1 fruit fly cellular context compared by ENCODE assay signal in the genomic region with DNA sequence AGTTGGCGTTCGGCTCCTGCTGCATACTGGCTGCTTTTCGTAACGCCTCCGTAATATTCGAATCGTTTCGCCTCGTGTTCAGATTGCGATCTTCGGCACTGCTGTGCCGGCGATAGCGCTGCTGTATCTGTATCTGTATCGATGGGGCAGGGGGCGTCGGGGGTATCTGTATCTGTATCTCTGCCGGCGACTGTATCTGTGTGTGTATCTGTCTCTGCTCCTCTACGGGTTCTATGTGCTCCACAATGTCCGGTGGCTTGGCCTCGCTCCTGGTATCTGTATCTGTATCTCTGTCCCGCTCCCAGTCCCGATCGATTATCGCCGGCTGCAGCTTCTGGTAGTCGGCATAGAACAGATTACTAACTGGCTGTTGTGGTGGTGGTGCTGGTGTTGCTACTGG.
TF ChIP-seq lines count a peak whose summit lies in the region.

No protein-coding gene starts in this region.

TF ChIP-seq in whole organism, embryonic, 481 proteins besides CTCF, POLR2A, EP300 and RAD21 (continued from another document):
- TF ChIP-seq btn (GFP tag; optimal IDR thresholded peaks at IDR 0.05; lab: Kevin White, UChicago), result no peak
- no peak for TF ChIP-seq vvl (GFP tag; IDR thresholded peaks at IDR 0.05; lab: Robert Waterston, UW)
- no peak for TF ChIP-seq Stat92E (GFP tag; optimal IDR thresholded peaks at IDR 0.05; lab: Kevin White, UChicago)
- TF ChIP-seq Lim3 (GFP tag; IDR thresholded peaks at IDR 0.05; lab: Robert Waterston, UW), result no peak
- no peak for TF ChIP-seq CG6254 (GFP tag; optimal IDR thresholded peaks at IDR 0.05; lab: Kevin White, UChicago)
- no peak for TF ChIP-seq CG14965 (GFP tag; optimal IDR thresholded peaks at IDR 0.05; lab: Kevin White, UChicago; ENCODE audit: borderline replicate concordance)
- TF ChIP-seq tgo (GFP tag; IDR thresholded peaks at IDR 0.05; lab: Robert Waterston, UW), result no peak
- TF ChIP-seq CG7556 (GFP tag; optimal IDR thresholded peaks at IDR 0.05; lab: Kevin White, UChicago), result no peak
- peak; percentile 74 for TF ChIP-seq cwo (GFP tag; optimal IDR thresholded peaks at IDR 0.05; lab: Kevin White, UChicago)
- 0 out of 3 replicates have a peak, but pooled peaks have one; percentile 40 for TF ChIP-seq Dbx (GFP tag; IDR thresholded peaks at IDR 0.05; lab: Robert Waterston, UW)
- no peak for TF ChIP-seq sima (GFP tag; optimal IDR thresholded peaks at IDR 0.05; lab: Kevin White, UChicago)
- TF ChIP-seq Hand (GFP tag; optimal IDR thresholded peaks at IDR 0.05; lab: Kevin White, UChicago), result no peak
- TF ChIP-seq sob (GFP tag; IDR thresholded peaks at IDR 0.05; lab: Robert Waterston, UW), result no peak
- TF ChIP-seq gsb-n (tag; optimal IDR thresholded peaks at IDR 0.05; lab: Kevin White, UChicago), result no peak
- TF ChIP-seq p53 (GFP tag; optimal IDR thresholded peaks at IDR 0.05; lab: Kevin White, UChicago), result no peak
- no peak for TF ChIP-seq az2 (GFP tag; optimal IDR thresholded peaks at IDR 0.05; lab: Kevin White, UChicago)
- TF ChIP-seq ken (GFP tag; IDR thresholded peaks at IDR 0.05; lab: Robert Waterston, UW), result no peak
- TF ChIP-seq sr (GFP tag; IDR thresholded peaks at IDR 0.05; lab: Robert Waterston, UW), result peak; percentile 42; the same call in 1 of the 3 replicates
- no peak for TF ChIP-seq CG18262 (tag; optimal IDR thresholded peaks at IDR 0.05; lab: Kevin White, UChicago)
- peak; percentile 63 for TF ChIP-seq cg (GFP tag; optimal IDR thresholded peaks at IDR 0.05; lab: Kevin White, UChicago)
- TF ChIP-seq CG17802 (tag; optimal IDR thresholded peaks at IDR 0.05; lab: Kevin White, UChicago), result no peak
- TF ChIP-seq slbo (GFP tag; IDR thresholded peaks at IDR 0.05; lab: Robert Waterston, UW), result no peak
- no peak for TF ChIP-seq Mrtf (GFP tag; IDR thresholded peaks at IDR 0.05; lab: Robert Waterston, UW)
- no peak for TF ChIP-seq CG7372 (GFP tag; IDR thresholded peaks at IDR 0.05; lab: Robert Waterston, UW)
- TF ChIP-seq CG8290 (GFP tag; optimal IDR thresholded peaks at IDR 0.05; lab: Kevin White, UChicago), result no peak
- TF ChIP-seq CG8290 (tag; optimal IDR thresholded peaks at IDR 0.05; lab: Kevin White, UChicago), result peak in 1 of 2 experiments; percentile 29
- TF ChIP-seq CG6689 (GFP tag; IDR thresholded peaks at IDR 0.05; lab: Robert Waterston, UW), result no peak
- TF ChIP-seq CG32532 (GFP tag; IDR thresholded peaks at IDR 0.05; lab: Robert Waterston, UW), result no peak
- TF ChIP-seq en (GFP tag; optimal IDR thresholded peaks at IDR 0.05; lab: Kevin White, UChicago), result no peak
- no peak for TF ChIP-seq CG15479 (GFP tag; optimal IDR thresholded peaks at IDR 0.05; lab: Kevin White, UChicago)
- TF ChIP-seq CG10267 (tag; optimal IDR thresholded peaks at IDR 0.05; lab: Kevin White, UChicago), result no peak
- TF ChIP-seq crc (GFP tag; optimal IDR thresholded peaks at IDR 0.05; lab: Kevin White, UChicago), result no peak
- peak; percentile 39 for TF ChIP-seq mirr (GFP tag; optimal IDR thresholded peaks at IDR 0.05; lab: Kevin White, UChicago)
- TF ChIP-seq CG4404 (GFP tag; IDR thresholded peaks at IDR 0.05; lab: Robert Waterston, UW), result no peak
- no peak for TF ChIP-seq pzg (GFP tag; optimal IDR thresholded peaks at IDR 0.05; lab: Kevin White, UChicago)
- TF ChIP-seq Dp (GFP tag; optimal IDR thresholded peaks at IDR 0.05; lab: Kevin White, UChicago), result no peak
- TF ChIP-seq run (tag; optimal IDR thresholded peaks at IDR 0.05; lab: Kevin White, UChicago), result no peak
- no peak for TF ChIP-seq corto (GFP tag; optimal IDR thresholded peaks at IDR 0.05; lab: Kevin White, UChicago)
- TF ChIP-seq CG30020 (tag; optimal IDR thresholded peaks at IDR 0.05; lab: Kevin White, UChicago), result no peak
- no peak for TF ChIP-seq klu (GFP tag; IDR thresholded peaks at IDR 0.05; lab: Robert Waterston, UW)
- TF ChIP-seq CG9817 (tag; optimal IDR thresholded peaks at IDR 0.05; lab: Kevin White, UChicago), result no peak
- no peak for TF ChIP-seq NFAT (GFP tag; IDR thresholded peaks at IDR 0.05; lab: Robert Waterston, UW)
- TF ChIP-seq dimm (GFP tag; IDR thresholded peaks at IDR 0.05; lab: Robert Waterston, UW), result no peak
- TF ChIP-seq chn (GFP tag; optimal IDR thresholded peaks at IDR 0.05; lab: Kevin White, UChicago), result no peak
- no peak for TF ChIP-seq CG5180 (GFP tag; optimal IDR thresholded peaks at IDR 0.05; lab: Kevin White, UChicago)
- TF ChIP-seq dysf (GFP tag; IDR thresholded peaks at IDR 0.05; lab: Robert Waterston, UW), result no peak
- peak; percentile 79 for TF ChIP-seq CG12769 (tag; optimal IDR thresholded peaks at IDR 0.05; lab: Kevin White, UChicago)
- TF ChIP-seq CG7987 (GFP tag; optimal IDR thresholded peaks at IDR 0.05; lab: Kevin White, UChicago), result peak; percentile 8
- peak; percentile 22; the same call in 1 of the 3 replicates for TF ChIP-seq ci (GFP tag; IDR thresholded peaks at IDR 0.05; lab: Robert Waterston, UW)
- no peak for TF ChIP-seq B-H2 (GFP tag; optimal IDR thresholded peaks at IDR 0.05; lab: Kevin White, UChicago)
- peak; percentile 76 for TF ChIP-seq ftz-f1 (GFP tag; optimal IDR thresholded peaks at IDR 0.05; lab: Kevin White, UChicago)
- peak; percentile 26 for TF ChIP-seq caup (GFP tag; optimal IDR thresholded peaks at IDR 0.05; lab: Kevin White, UChicago; ENCODE audit: severe bottlenecking)
- no peak for TF ChIP-seq CG12391 (tag; optimal IDR thresholded peaks at IDR 0.05; lab: Kevin White, UChicago)
- no peak for TF ChIP-seq CG11398 (GFP tag; optimal IDR thresholded peaks at IDR 0.05; lab: Kevin White, UChicago)
- no peak for TF ChIP-seq CG7357 (GFP tag; IDR thresholded peaks at IDR 0.05; lab: Robert Waterston, UW)
- no peak for TF ChIP-seq Dref (GFP tag; IDR thresholded peaks at IDR 0.05; lab: Robert Waterston, UW)
- no peak for TF ChIP-seq CG7839 (tag; optimal IDR thresholded peaks at IDR 0.05; lab: Kevin White, UChicago)
- TF ChIP-seq CG12104 (GFP tag; optimal IDR thresholded peaks at IDR 0.05; lab: Kevin White, UChicago), result no peak
- TF ChIP-seq zen2 (GFP tag; IDR thresholded peaks at IDR 0.05; lab: Robert Waterston, UW; ENCODE audit: partially characterized antibody), result no peak
- TF ChIP-seq Dip3 (GFP tag; optimal IDR thresholded peaks at IDR 0.05; lab: Kevin White, UChicago), result no peak
- TF ChIP-seq knrl (GFP tag; IDR thresholded peaks at IDR 0.05; lab: Robert Waterston, UW; ENCODE audit: partially characterized antibody), result no peak
- no peak for TF ChIP-seq CG1602 (GFP tag; optimal IDR thresholded peaks at IDR 0.05; lab: Kevin White, UChicago)
- no peak for TF ChIP-seq BtbVII (GFP tag; optimal IDR thresholded peaks at IDR 0.05; lab: Kevin White, UChicago)
- TF ChIP-seq Pdp1 (GFP tag; optimal IDR thresholded peaks at IDR 0.05; lab: Kevin White, UChicago), result peak in 1 of 2 experiments; percentile 73
- TF ChIP-seq nerfin-1 (tag; optimal IDR thresholded peaks at IDR 0.05; lab: Kevin White, UChicago), result no peak
- TF ChIP-seq CG8359 (GFP tag; optimal IDR thresholded peaks at IDR 0.05; lab: Kevin White, UChicago; ENCODE audit: borderline replicate concordance), result no peak
- TF ChIP-seq MTF-1 (GFP tag; optimal IDR thresholded peaks at IDR 0.05; lab: Kevin White, UChicago; ENCODE audit: borderline replicate concordance), result no peak
- TF ChIP-seq odd (GFP tag; optimal IDR thresholded peaks at IDR 0.05; lab: Kevin White, UChicago), result no peak
- no peak for TF ChIP-seq CoRest (tag; optimal IDR thresholded peaks at IDR 0.05; lab: Kevin White, UChicago)
- peak; percentile 14 for TF ChIP-seq gro (GFP tag; optimal IDR thresholded peaks at IDR 0.05; lab: Kevin White, UChicago)
- no peak for TF ChIP-seq Sox100B (GFP tag; optimal IDR thresholded peaks at IDR 0.05; lab: Kevin White, UChicago)
- no peak for TF ChIP-seq CG3065 (GFP tag; optimal IDR thresholded peaks at IDR 0.05; lab: Kevin White, UChicago)
- TF ChIP-seq CG34224 (GFP tag; IDR thresholded peaks at IDR 0.05; lab: Robert Waterston, UW; ENCODE audit: partially characterized antibody), result no peak
- no peak for TF ChIP-seq ro (GFP tag; IDR thresholded peaks at IDR 0.05; lab: Robert Waterston, UW)
- TF ChIP-seq Nf-YC (tag; optimal IDR thresholded peaks at IDR 0.05; lab: Kevin White, UChicago), result peak; percentile 12
- TF ChIP-seq pb (GFP tag; optimal IDR thresholded peaks at IDR 0.05; lab: Kevin White, UChicago), result no peak
- no peak for TF ChIP-seq CG12299 (tag; optimal IDR thresholded peaks at IDR 0.05; lab: Kevin White, UChicago)
- TF ChIP-seq Usf (GFP tag; optimal IDR thresholded peaks at IDR 0.05; lab: Kevin White, UChicago), result no peak
- TF ChIP-seq CG12236 (GFP tag; optimal IDR thresholded peaks at IDR 0.05; lab: Kevin White, UChicago), result no peak
- no peak for TF ChIP-seq da (GFP tag; optimal IDR thresholded peaks at IDR 0.05; lab: Kevin White, UChicago)
- TF ChIP-seq CG13123 (GFP tag; optimal IDR thresholded peaks at IDR 0.05; lab: Kevin White, UChicago), result no peak
- no peak for TF ChIP-seq Xbp1 (GFP tag; optimal IDR thresholded peaks at IDR 0.05; lab: Kevin White, UChicago)
- peak; percentile 97 for TF ChIP-seq Deaf1 (tag; optimal IDR thresholded peaks at IDR 0.05; lab: Kevin White, UChicago)
- TF ChIP-seq usp (GFP tag; optimal IDR thresholded peaks at IDR 0.05; lab: Kevin White, UChicago), result no peak
- no peak for TF ChIP-seq pum (GFP tag; optimal IDR thresholded peaks at IDR 0.05; lab: Kevin White, UChicago)
- TF ChIP-seq CG33213 (GFP tag; optimal IDR thresholded peaks at IDR 0.05; lab: Kevin White, UChicago), result no peak
- TF ChIP-seq CG7745 (tag; optimal IDR thresholded peaks at IDR 0.05; lab: Kevin White, UChicago), result no peak
- no peak for TF ChIP-seq CG2889 (GFP tag; IDR thresholded peaks at IDR 0.05; lab: Robert Waterston, UW)
- no peak for TF ChIP-seq HmgD (GFP tag; optimal IDR thresholded peaks at IDR 0.05; lab: Kevin White, UChicago)
- no peak for TF ChIP-seq Awh (GFP tag; IDR thresholded peaks at IDR 0.05; lab: Robert Waterston, UW)
- TF ChIP-seq CG2116 (GFP tag; optimal IDR thresholded peaks at IDR 0.05; lab: Kevin White, UChicago), result no peak
- TF ChIP-seq so (GFP tag; IDR thresholded peaks at IDR 0.05; lab: Robert Waterston, UW), result no peak
- no peak for TF ChIP-seq pita (GFP tag; optimal IDR thresholded peaks at IDR 0.05; lab: Kevin White, UChicago)
- TF ChIP-seq CG10431 (GFP tag; optimal IDR thresholded peaks at IDR 0.05; lab: Kevin White, UChicago), result no peak
- TF ChIP-seq nmo (GFP tag; optimal IDR thresholded peaks at IDR 0.05; lab: Kevin White, UChicago), result no peak
- no peak for TF ChIP-seq CG1832 (GFP tag; optimal IDR thresholded peaks at IDR 0.05; lab: Kevin White, UChicago)
- TF ChIP-seq CG6683 (GFP tag; optimal IDR thresholded peaks at IDR 0.05; lab: Kevin White, UChicago), result no peak
